Worm (Caenorhabditis elegans): Measurements from ENCODE around the gene ubc-19.

ubc-19 gene

ce11 chrV:18701306-18701705, 11.7 kb upstream of the ubc-19 start, which contains the start of gene Y69H2.9:
Y69H2.9 (plus strand) TSS chrV:18701538.
- no peak for TF ChIP-seq ztf-11 (tag; optimal IDR thresholded peaks at IDR 0.05)
- no peak for TF ChIP-seq unc-62 (GFP tag; optimal IDR thresholded peaks at IDR 0.05)
- no peak for TF ChIP-seq lin-13 (tag; optimal IDR thresholded peaks at IDR 0.05)
- no peak for TF ChIP-seq ces-1 (GFP tag; optimal IDR thresholded peaks at IDR 0.05)
- TF ChIP-seq snpc-4 (tag; optimal IDR thresholded peaks at IDR 0.05): no peak
- no peak for TF ChIP-seq hlh-1 (tag; optimal IDR thresholded peaks at IDR 0.05)
- no peak for TF ChIP-seq lin-32 (GFP tag; optimal IDR thresholded peaks at IDR 0.05)
- no peak for TF ChIP-seq ham-2 (GFP tag; optimal IDR thresholded peaks at IDR 0.05)
- TF ChIP-seq nhr-76 (tag; optimal IDR thresholded peaks at IDR 0.05): no peak
- no peak for TF ChIP-seq nhr-28 (tag; optimal IDR thresholded peaks at IDR 0.05)
- no peak for TF ChIP-seq sem-2 (GFP tag; optimal IDR thresholded peaks at IDR 0.05)
- no peak for TF ChIP-seq ceh-39 (tag; optimal IDR thresholded peaks at IDR 0.05)
- no peak for TF ChIP-seq mab-5 (tag; optimal IDR thresholded peaks at IDR 0.05)
- no peak for TF ChIP-seq drap-1 (GFP tag; optimal IDR thresholded peaks at IDR 0.05)

- no peak for TF ChIP-seq sptf-1 (tag; optimal IDR thresholded peaks at IDR 0.05)
- no peak for TF ChIP-seq elt-1 (tag; optimal IDR thresholded peaks at IDR 0.05; ENCODE audit: borderline replicate concordance, insufficient read depth)
- no peak for TF ChIP-seq ham-2 (GFP tag; optimal IDR thresholded peaks at IDR 0.05)
- no peak for TF ChIP-seq nhr-28 (tag; optimal IDR thresholded peaks at IDR 0.05)
- no peak for TF ChIP-seq pha-4 (tag; optimal IDR thresholded peaks at IDR 0.05)
- no peak for TF ChIP-seq mep-1 (tag; optimal IDR thresholded peaks at IDR 0.05)
- no peak for TF ChIP-seq unc-39 (tag; optimal IDR thresholded peaks at IDR 0.05)
- TF ChIP-seq ztf-11 (tag; optimal IDR thresholded peaks at IDR 0.05): no peak
- no peak for TF ChIP-seq blmp-1 (tag; optimal IDR thresholded peaks at IDR 0.05)
- TF ChIP-seq zip-8 (tag; optimal IDR thresholded peaks at IDR 0.05): no peak
- TF ChIP-seq lin-32 (GFP tag; optimal IDR thresholded peaks at IDR 0.05): no peak
- TF ChIP-seq ceh-39 (tag; optimal IDR thresholded peaks at IDR 0.05): no peak
- no peak for TF ChIP-seq hlh-1 (tag; optimal IDR thresholded peaks at IDR 0.05)
- TF ChIP-seq drap-1 (GFP tag; optimal IDR thresholded peaks at IDR 0.05): no peak
- no peak for TF ChIP-seq unc-62 (GFP tag; optimal IDR thresholded peaks at IDR 0.05)
- TF ChIP-seq ces-1 (GFP tag; optimal IDR thresholded peaks at IDR 0.05): no peak
These were observed 9.8 kb upstream of the ubc-19 start, which contains the start of gene nhr-241 for ce11 chrV:18699326-18699725. nhr-241 (plus strand) TSS chrV:18699451.

ce11 chrV:18695469-18695868, 5.9 kb upstream of the ubc-19 start:
- no peak for TF ChIP-seq elt-3 (tag; optimal IDR thresholded peaks at IDR 0.05)
- TF ChIP-seq nhr-76 (tag; optimal IDR thresholded peaks at IDR 0.05): no peak
- TF ChIP-seq M03D4.4 (tag; optimal IDR thresholded peaks at IDR 0.05): no peak
- TF ChIP-seq elt-1 (tag; optimal IDR thresholded peaks at IDR 0.05; ENCODE audit: borderline replicate concordance, insufficient read depth): no peak
- TF ChIP-seq bed-3 (GFP tag; optimal IDR thresholded peaks at IDR 0.05): no peak
- no peak for TF ChIP-seq drap-1 (GFP tag; optimal IDR thresholded peaks at IDR 0.05)
- no peak for TF ChIP-seq tbx-8 (GFP tag; optimal IDR thresholded peaks at IDR 0.05)
- TF ChIP-seq nhr-28 (tag; optimal IDR thresholded peaks at IDR 0.05): no peak
- TF ChIP-seq ceh-83 (GFP tag; optimal IDR thresholded peaks at IDR 0.05): no peak
- TF ChIP-seq nhr-2 (tag; optimal IDR thresholded peaks at IDR 0.05): no peak
- no peak for TF ChIP-seq snpc-4 (tag; optimal IDR thresholded peaks at IDR 0.05)
- no peak for TF ChIP-seq mep-1 (tag; optimal IDR thresholded peaks at IDR 0.05)
- TF ChIP-seq sem-2 (GFP tag; optimal IDR thresholded peaks at IDR 0.05): no peak
- TF ChIP-seq lin-32 (GFP tag; optimal IDR thresholded peaks at IDR 0.05): no peak
- TF ChIP-seq nhr-12 (tag; optimal IDR thresholded peaks at IDR 0.05): no peak
- no peak for TF ChIP-seq lsy-2 (tag; optimal IDR thresholded peaks at IDR 0.05)
- no peak for TF ChIP-seq unc-39 (tag; optimal IDR thresholded peaks at IDR 0.05)
- TF ChIP-seq ztf-11 (tag; optimal IDR thresholded peaks at IDR 0.05): no peak

- TF ChIP-seq mls-2 (tag; optimal IDR thresholded peaks at IDR 0.05) (no peak), sptf-1 (tag; optimal IDR thresholded peaks at IDR 0.05) (no peak)
These were observed 2.2 kb downstream of the ubc-19 start for ce11 chrV:18687361-18687760.

ce11 chrV:18684455-18684987, 5.0 kb downstream of the ubc-19 start, which contains the start of gene Y69H2.17:
Y69H2.17 (plus strand) TSS chrV:18684937.
- no peak for TF ChIP-seq flh-1 (GFP tag; optimal IDR thresholded peaks at IDR 0.05)
- peak; percentile 28 for TF ChIP-seq ces-1 (GFP tag; optimal IDR thresholded peaks at IDR 0.05)
